Worm (Caenorhabditis elegans): Measurements from ENCODE around the gene cpna-4.

ce11 chrIV:15395260-15395844 lies 34.0 kb downstream of the cpna-4 start:
- TF ChIP-seq ceh-28 (tag; optimal IDR thresholded peaks at IDR 0.05) = no peak
- TF ChIP-seq ztf-11 (tag; optimal IDR thresholded peaks at IDR 0.05) = no peak
- no peak for TF ChIP-seq fkh-10 (GFP tag; optimal IDR thresholded peaks at IDR 0.05)
- TF ChIP-seq nhr-237 (tag; optimal IDR thresholded peaks at IDR 0.05) = no peak
- TF ChIP-seq skn-1 (tag; optimal IDR thresholded peaks at IDR 0.05) = no peak
- peak; percentile 67 for TF ChIP-seq nhr-28 (tag; optimal IDR thresholded peaks at IDR 0.05)
- no peak for TF ChIP-seq tag-97 (GFP tag; IDR thresholded peaks at IDR 0.05)
- TF ChIP-seq mep-1 (tag; optimal IDR thresholded peaks at IDR 0.05) = no peak
- TF ChIP-seq zfp-3 (GFP tag; conservative IDR thresholded peaks at IDR 0.05) = no peak
- no peak for TF ChIP-seq lin-38 (GFP tag; IDR thresholded peaks at IDR 0.05)
- no peak for TF ChIP-seq ZK546.5 (tag; optimal IDR thresholded peaks at IDR 0.05)
- no peak for TF ChIP-seq lsy-2 (tag; optimal IDR thresholded peaks at IDR 0.05)

Data from whole organism, L4 larva.